Fruit fly (Drosophila melanogaster) whole organism, prepupa: ENCODE data around the gene Atf3.

ENCODE experiments used
- CG11902 ChIP-seq: fragments of 200-800 bp; sonication (Bioruptor generic); optimal IDR thresholded peaks from 3 replicates; lab custom pipeline; 2016; ENCODE audit warnings: missing biosample characterization, missing genetic modification characterization
- CG6276 ChIP-seq: fragments of 200-800 bp; sonication (Bioruptor generic); optimal IDR thresholded peaks from 2 replicates; lab custom pipeline; 2017; ENCODE audit warnings: missing biosample characterization, mild to moderate bottlenecking, missing genetic modification characterization

DNA sequence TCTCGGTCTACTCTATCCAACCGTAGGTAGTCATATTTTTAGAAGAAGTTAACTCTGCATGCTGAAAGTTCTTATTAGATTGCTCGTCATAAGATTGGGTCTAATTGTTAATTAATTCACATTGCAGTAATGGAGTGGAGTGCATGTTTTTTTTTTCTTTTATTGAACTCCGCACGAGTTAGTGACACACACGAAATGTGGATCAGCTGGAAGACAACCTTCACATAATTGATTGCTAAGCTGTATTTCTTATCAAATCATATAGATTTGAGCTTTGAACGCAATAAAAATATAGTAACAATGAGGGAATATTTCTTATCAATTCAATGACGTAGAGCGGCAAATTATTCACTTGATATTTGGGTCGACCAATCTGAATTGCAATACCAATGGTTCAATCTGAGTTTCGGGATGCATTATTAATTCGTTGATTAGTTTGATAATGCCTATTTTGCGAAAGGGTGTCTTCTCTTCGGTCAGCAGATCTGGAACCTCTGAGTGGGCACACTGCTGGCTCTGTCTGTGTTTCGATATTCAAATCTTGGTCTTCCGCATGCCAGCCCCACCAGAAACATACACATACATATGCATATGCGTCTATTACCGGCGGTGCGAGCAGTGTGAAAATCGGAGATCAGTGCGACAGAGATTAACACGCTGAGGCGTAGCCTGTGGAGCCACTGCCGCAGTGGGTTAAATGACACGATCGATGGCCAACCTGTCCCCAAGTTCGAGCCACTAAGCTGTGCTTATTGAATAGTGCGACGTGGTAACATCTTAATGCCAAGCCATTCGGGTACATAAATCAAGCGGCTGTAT lies 4.0 kb upstream of the Atf3 start:
- TF ChIP-seq CG6276 (GFP tag; lab: Kevin White, UChicago) (no peak), CG11902 (GFP tag; lab: Kevin White, UChicago) (no peak)
